Fruit fly (Drosophila melanogaster) whole organism: ENCODE measurements around the gene CG43219.

Source experiments
- CG8478 ChIP-seq: fragments of >200 bp; optimal IDR thresholded peaks from 2 replicates; lab custom pipeline; 2018; ENCODE audit warnings: inconsistent platforms
- Dll ChIP-seq: fragments of >200 bp; optimal IDR thresholded peaks from 2 replicates; lab custom pipeline; 2017
- EcR ChIP-seq, 2 experiments: fragments of >200 bp; optimal IDR thresholded peaks; 2 replicates each; lab custom pipeline; 2017; ENCODE audit warnings: missing biosample characterization in 2 of 2, missing genetic modification characterization in 2 of 2, missing genetic modification reagents in 2 of 2
- pan ChIP-seq: fragments of >200 bp; optimal IDR thresholded peaks from 2 replicates; lab custom pipeline; 2017
- psq ChIP-seq: fragments of >200 bp; optimal IDR thresholded peaks from 2 replicates; lab custom pipeline; 2017
- usp ChIP-seq: fragments of >200 bp; optimal IDR thresholded peaks from 2 replicates; lab custom pipeline; 2017; ENCODE audit warnings: missing biosample characterization, missing genetic modification characterization, mixed read lengths

CG43219 gene

DNA sequence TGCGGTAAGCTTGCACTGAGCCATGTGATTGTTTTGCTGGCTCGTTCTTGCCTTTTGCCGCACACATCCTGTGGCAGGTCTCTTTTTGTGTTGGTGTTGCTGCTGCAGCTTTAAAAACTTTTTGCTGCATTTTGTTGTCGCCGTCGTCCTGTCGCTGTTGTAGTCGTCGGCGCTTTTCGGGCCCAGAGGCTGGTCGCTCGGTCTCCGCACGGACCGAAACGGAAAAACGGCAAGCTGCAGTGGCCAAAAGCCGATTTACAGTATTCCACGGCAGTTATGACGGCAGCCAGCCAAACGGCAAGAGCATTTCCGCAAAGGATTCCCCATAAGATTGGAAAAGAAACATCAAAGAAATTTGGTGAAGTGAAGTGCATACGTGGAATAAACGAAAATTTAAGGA lies at the start of gene CG43219:
Gene CG43219 (plus strand): TSS at position 301 of the 400 bp plus-strand sequence.
- TF ChIP-seq pan (lab: Kevin White, UChicago) = no peak
- TF ChIP-seq EcR (GFP tag; optimal IDR thresholded peaks at IDR 0.05; lab: Kevin White, UChicago) = no peak
- no peak for TF ChIP-seq CG8478 (lab: Kevin White, UChicago)
- no peak for TF ChIP-seq psq (lab: Kevin White, UChicago)
- no peak for TF ChIP-seq Dll (lab: Kevin White, UChicago)
- no peak for TF ChIP-seq usp (GFP tag; lab: Kevin White, UChicago)

DNA sequence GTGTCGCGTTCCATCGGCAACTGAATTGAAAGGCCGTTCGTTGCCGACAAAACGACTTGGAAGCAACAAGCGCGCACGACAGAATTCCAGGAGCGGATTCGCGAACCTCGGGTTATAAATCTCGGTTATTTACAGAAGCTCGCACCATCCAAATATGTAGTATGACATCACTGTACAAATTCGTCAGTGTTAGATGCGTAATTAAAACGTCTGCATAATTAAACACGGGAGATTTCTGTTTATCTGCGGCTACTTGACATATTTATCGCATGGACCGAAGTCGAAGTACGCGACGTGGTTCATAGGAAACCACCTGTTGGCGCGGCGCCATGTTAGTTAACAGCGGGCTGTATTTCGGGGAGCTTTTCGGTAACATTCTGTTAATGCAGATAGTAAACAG lies 48.3 kb upstream of the CG43219 start, which contains the start of gene Ac78C:
Gene Ac78C (minus strand): TSS at position 26 of the 400 bp plus-strand sequence.
- TF ChIP-seq psq (lab: Kevin White, UChicago) (no peak), pan (lab: Kevin White, UChicago) (no peak), Dll (lab: Kevin White, UChicago) (no peak), CG8478 (lab: Kevin White, UChicago) (no peak), EcR (GFP tag; optimal IDR thresholded peaks at IDR 0.05; lab: Kevin White, UChicago) (no peak), usp (GFP tag; lab: Kevin White, UChicago) (no peak)

DNA sequence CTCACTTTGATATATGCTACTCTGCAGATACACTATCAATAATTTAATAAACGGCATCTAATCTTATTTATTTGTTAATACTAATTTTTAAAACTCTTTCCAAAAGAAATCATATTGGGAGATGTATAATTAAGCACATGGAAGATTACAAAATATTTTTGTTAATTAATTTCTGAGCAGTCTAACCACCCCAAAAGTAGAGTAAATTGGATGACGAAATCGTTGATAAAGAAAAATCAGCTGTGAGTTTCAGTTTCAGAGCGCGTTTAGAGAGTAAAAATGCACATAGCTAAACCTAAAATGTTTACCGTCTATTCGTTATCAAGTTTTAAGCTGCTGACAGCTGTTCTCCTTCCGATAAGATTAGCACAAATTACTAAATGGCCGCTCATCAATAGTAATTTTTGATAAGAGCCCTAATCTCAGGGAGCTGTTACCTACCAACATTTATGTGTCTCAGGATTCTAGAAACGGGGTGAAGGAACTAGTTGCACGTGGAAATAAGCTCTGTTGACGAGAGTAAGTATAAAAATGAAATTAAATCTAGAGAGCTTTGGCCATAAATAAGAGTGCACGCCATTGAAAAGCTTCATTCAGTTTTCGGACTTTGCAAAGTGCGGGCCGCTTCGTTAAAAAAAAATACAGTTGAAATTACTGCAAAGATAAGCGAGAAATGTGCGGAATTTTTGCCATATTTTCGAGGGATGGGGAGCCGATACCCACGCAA lies 47.5 kb upstream of the CG43219 start, which contains the start of the genes chb and AsnS:
Gene chb (plus strand): TSS at position 327 of the 727 bp plus-strand sequence.
Gene AsnS (plus strand): TSS at position 592 of the 727 bp plus-strand sequence.
- peak in 1 of 2 experiments; percentile 6 for TF ChIP-seq EcR (GFP tag; optimal IDR thresholded peaks at IDR 0.05; lab: Kevin White, UChicago)
- TF ChIP-seq CG8478 (lab: Kevin White, UChicago) = no peak

DNA sequence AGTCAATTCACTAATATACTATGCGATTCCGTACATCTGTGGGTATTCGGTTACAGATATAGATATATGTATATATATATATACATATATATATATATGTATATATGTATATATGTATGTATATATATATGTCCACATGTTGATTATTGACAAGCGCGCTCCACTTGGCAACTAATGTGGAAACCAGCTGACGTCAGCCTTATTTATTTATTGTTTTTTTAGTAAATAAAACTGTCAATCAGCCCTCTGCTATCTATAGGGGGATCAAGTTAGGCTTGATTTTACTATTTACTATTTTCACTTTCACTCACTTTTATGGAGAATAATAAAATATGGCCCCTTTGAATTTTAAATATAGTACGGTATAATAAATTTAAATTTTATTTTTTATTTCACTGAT lies 45.2 kb upstream of the CG43219 start:
- no peak for TF ChIP-seq EcR (GFP tag; optimal IDR thresholded peaks at IDR 0.05; lab: Kevin White, UChicago)
- no peak for TF ChIP-seq psq (lab: Kevin White, UChicago)
- TF ChIP-seq Dll (lab: Kevin White, UChicago) = no peak
- no peak for TF ChIP-seq usp (GFP tag; lab: Kevin White, UChicago)
- TF ChIP-seq pan (lab: Kevin White, UChicago) = no peak
- TF ChIP-seq CG8478 (lab: Kevin White, UChicago) = no peak

DNA sequence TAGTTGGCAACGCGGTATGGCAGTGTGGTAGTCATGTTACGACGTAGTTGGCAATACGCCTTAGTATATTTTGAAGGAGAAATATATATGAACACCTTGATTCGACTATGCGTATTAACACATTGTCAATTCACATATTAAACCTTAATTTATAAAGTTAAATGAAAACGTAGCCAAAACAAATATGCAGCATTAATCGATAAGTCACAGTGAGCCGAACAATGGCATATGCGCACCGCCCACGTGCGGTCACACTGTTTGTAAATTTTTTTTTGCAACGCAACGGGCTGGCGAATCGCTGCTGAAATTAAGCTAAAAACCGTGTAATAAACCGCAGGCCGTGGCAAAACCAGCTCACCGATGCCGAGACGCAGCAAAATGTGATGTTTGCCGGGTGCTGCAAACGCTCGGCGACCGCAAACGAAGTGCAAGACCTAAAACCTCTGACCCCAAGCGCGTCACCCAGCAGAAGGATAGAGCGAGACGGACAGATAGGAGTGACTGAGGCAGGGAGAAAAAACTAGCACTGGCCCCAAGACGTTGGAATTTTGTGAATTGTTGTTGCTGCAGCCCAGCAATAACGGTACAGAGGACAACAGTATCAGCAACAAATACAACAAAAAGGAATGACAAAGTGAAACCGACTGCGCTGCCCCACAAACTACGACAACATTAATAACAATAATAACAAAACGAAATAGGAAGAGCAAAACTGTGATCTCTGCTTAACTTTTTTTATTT lies 44.5 kb upstream of the CG43219 start:
- TF ChIP-seq Dll (lab: Kevin White, UChicago) = no peak
- TF ChIP-seq EcR (GFP tag; optimal IDR thresholded peaks at IDR 0.05; lab: Kevin White, UChicago) = no peak
- no peak for TF ChIP-seq CG8478 (lab: Kevin White, UChicago)
- no peak for TF ChIP-seq pan (lab: Kevin White, UChicago)
- TF ChIP-seq psq (lab: Kevin White, UChicago) = no peak
- TF ChIP-seq usp (GFP tag; lab: Kevin White, UChicago) = no peak

DNA sequence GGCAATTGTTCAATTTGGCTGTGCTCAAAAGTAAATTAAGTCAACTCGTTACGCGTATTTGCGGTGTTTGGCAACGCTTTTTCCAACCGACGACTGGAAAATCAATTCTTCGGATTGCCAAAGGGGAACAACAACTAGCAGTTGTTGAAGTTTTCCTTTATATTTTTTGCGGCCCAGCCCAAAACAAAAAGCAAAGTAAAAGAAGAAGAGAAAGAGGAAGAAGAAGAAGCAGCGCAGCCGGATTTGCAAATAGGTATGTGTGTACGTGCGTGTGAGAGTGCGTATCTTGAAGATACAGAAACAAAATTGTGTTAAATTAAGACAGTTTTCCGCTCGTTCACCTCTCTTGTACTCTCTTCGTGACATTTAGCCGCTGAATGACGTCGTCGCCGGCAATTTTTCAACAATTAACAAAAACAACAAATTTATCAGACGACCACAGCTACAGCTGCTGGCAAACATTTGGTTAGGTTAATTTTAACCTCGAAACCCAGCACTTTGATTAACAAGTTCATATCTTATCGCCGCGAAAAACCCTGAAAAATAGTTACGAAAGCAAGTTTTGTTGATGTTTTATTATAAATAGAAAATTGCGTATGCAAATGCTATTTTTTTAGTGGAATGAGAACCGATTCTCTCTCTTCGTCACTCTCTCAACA lies 43.8 kb upstream of the CG43219 start:
- TF ChIP-seq usp (GFP tag; lab: Kevin White, UChicago) = no peak
- no peak for TF ChIP-seq Dll (lab: Kevin White, UChicago)
- TF ChIP-seq CG8478 (lab: Kevin White, UChicago) = no peak
- TF ChIP-seq pan (lab: Kevin White, UChicago) = no peak
- TF ChIP-seq psq (lab: Kevin White, UChicago) = no peak
- no peak for TF ChIP-seq EcR (GFP tag; optimal IDR thresholded peaks at IDR 0.05; lab: Kevin White, UChicago)

DNA sequence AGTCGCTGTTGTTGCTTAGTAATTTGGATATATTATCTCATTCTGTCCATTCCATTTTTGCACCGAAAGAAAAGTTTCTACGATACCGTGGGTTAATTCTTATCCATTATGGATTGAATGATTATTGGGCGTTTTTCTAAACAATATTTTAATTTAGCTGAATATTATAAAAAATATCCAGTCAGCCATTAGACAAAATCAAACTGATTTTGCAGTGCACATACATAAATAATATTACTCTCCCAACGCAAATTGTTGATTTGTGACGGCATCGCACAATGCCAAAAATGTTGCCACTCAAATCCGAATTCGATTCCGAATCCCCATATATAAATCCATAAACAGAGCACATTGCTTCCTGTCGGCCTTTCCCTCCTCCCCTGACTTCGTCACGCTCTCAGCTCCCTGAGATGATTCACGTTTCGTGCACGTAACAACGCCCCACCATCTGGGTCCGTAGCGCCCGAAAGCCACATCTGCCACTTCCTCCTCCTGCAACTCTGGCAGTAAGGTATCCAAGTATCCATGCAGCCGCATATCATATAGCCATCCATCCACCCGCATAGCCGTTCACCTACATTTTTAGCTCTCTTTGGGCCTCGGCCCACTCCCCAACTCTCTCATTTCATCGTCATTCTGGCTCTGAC lies 43.1 kb upstream of the CG43219 start:
- TF ChIP-seq Dll (lab: Kevin White, UChicago) = no peak
- TF ChIP-seq pan (lab: Kevin White, UChicago) = no peak
- TF ChIP-seq CG8478 (lab: Kevin White, UChicago) = no peak
- no peak for TF ChIP-seq usp (GFP tag; lab: Kevin White, UChicago)
- no peak for TF ChIP-seq psq (lab: Kevin White, UChicago)
- TF ChIP-seq EcR (GFP tag; optimal IDR thresholded peaks at IDR 0.05; lab: Kevin White, UChicago) = no peak

DNA sequence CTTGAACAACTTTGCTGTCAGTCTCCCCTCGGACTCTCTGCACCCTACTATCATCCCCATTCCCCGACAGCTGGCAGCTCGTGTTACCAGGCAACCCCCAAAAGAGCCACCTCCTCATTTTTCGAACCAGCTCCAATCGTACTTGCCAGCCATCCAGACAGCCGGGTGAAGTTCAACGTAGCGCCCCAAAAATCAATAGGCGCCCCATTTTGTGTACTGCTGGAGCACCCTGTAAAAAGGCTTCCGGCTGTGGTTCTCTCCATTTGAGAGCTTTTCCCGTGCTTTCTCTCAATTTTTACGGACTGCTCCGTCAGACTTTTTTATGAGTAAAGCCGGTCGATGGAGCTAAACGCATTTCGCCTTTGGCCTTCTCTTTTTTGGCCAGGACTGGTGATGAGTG lies 34.6 kb upstream of the CG43219 start:
- TF ChIP-seq pan (lab: Kevin White, UChicago) (no peak), CG8478 (lab: Kevin White, UChicago) (no peak), EcR (GFP tag; optimal IDR thresholded peaks at IDR 0.05; lab: Kevin White, UChicago) (no peak)

DNA sequence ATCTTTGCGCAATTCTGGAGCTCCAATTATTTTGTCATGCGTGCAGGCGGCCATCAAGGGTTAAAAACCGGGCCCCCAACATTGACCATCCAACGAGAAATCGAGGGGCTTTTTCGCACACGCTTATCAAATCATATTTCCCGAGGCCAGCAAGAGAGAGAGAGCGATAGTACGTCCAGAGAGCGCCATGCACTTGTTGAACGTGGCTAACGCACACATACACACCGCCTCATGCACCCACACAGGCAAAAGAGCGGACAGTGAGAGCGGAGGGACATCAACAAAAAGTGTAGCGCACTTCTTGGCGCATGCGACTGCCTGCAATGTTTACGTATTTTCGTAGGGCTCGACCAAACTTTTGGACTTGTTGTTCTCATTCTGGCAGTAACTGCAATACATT lies 33.7 kb upstream of the CG43219 start:
- TF ChIP-seq pan (lab: Kevin White, UChicago) (no peak), usp (GFP tag; lab: Kevin White, UChicago) (no peak), psq (lab: Kevin White, UChicago) (no peak), Dll (lab: Kevin White, UChicago) (no peak), EcR (GFP tag; optimal IDR thresholded peaks at IDR 0.05; lab: Kevin White, UChicago) (no peak), CG8478 (lab: Kevin White, UChicago) (no peak)

DNA sequence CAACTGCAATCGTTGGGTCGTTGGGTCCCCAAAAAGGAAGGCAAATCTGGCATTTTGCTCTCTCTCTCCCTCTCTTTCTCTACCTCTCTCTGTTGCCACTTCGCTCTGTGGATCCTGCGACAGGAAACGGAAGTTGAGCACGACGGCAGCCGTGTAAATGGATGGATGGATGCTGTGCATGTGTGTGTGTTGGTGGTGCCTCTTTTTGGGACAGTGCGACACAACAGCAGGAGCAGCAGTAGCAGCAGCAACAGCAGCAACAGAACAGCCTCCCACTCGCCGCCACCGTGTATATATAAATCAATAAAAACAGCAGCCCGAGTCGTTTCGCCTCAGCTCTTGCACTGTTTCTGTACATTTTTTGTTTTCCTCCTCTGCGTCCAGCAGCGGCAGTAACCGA lies 28.2 kb upstream of the CG43219 start:
- TF ChIP-seq Dll (lab: Kevin White, UChicago) (no peak), psq (lab: Kevin White, UChicago) (no peak), CG8478 (lab: Kevin White, UChicago) (no peak), EcR (GFP tag; optimal IDR thresholded peaks at IDR 0.05; lab: Kevin White, UChicago) (no peak), usp (GFP tag; lab: Kevin White, UChicago) (no peak), pan (lab: Kevin White, UChicago) (no peak)
